Fruit fly (Drosophila melanogaster): Measurements from ENCODE around the gene CG17726.

CG17726 gene

dm6 chr3R:11226496-11226895 is at the start of gene CG17726 (continued):
- TF ChIP-seq CG32772 (GFP tag; IDR thresholded peaks at IDR 0.05), result peak; percentile 98
- TF ChIP-seq CG11695 (GFP tag; IDR thresholded peaks at IDR 0.05), result peak; percentile 98
- peak; percentile 92 for TF ChIP-seq C15 (GFP tag; IDR thresholded peaks at IDR 0.05)
- peak; percentile 75; the same call in 1 of the 3 replicates for TF ChIP-seq z (GFP tag; IDR thresholded peaks at IDR 0.05)
- peak; percentile 91 for TF ChIP-seq CG3281 (GFP tag; optimal IDR thresholded peaks at IDR 0.05)
- TF ChIP-seq CG17802 (tag; optimal IDR thresholded peaks at IDR 0.05), result peak; percentile 69
- peak; percentile 99 for TF ChIP-seq stc (GFP tag; IDR thresholded peaks at IDR 0.05)
- peak; percentile 82 for TF ChIP-seq NK7.1 (GFP tag; optimal IDR thresholded peaks at IDR 0.05)
- TF ChIP-seq Eip74EF (GFP tag; optimal IDR thresholded peaks at IDR 0.05), result peak in 1 of 2 experiments; percentile 97
- peak; percentile 97 for TF ChIP-seq H15 (GFP tag; IDR thresholded peaks at IDR 0.05)
- peak; percentile 98 for TF ChIP-seq CG15269 (tag; optimal IDR thresholded peaks at IDR 0.05)
- peak; percentile 98 for TF ChIP-seq CG4730 (GFP tag; IDR thresholded peaks at IDR 0.05)
- no peak for TF ChIP-seq Vsx1 (GFP tag; optimal IDR thresholded peaks at IDR 0.05)
- TF ChIP-seq CG18764 (GFP tag; optimal IDR thresholded peaks at IDR 0.05), result peak; percentile 89
- TF ChIP-seq CG34224 (GFP tag; IDR thresholded peaks at IDR 0.05; ENCODE audit: partially characterized antibody), result no peak
- TF ChIP-seq ind (GFP tag; optimal IDR thresholded peaks at IDR 0.05), result peak; percentile 96
- peak; percentile 97 for TF ChIP-seq dmrt99B (tag; optimal IDR thresholded peaks at IDR 0.05)
- peak; percentile 89 for TF ChIP-seq aop (GFP tag; IDR thresholded peaks at IDR 0.05)
- TF ChIP-seq Hr51 (GFP tag; optimal IDR thresholded peaks at IDR 0.05), result peak; percentile 91 to 98
- TF ChIP-seq CrebB (tag; optimal IDR thresholded peaks at IDR 0.05), result peak; percentile 96
- peak; percentile 19 for TF ChIP-seq Dp (GFP tag; optimal IDR thresholded peaks at IDR 0.05)
- TF ChIP-seq jigr1 (GFP tag; IDR thresholded peaks at IDR 0.05), result peak; percentile 88
- peak in 1 of 2 experiments; percentile 60 for TF ChIP-seq insv (GFP tag; optimal IDR thresholded peaks at IDR 0.05)
- TF ChIP-seq BtbVII (GFP tag; optimal IDR thresholded peaks at IDR 0.05), result peak; percentile 94
- peak; percentile 84 for TF ChIP-seq Adf1 (GFP tag; IDR thresholded peaks at IDR 0.05)
- peak; percentile 62 for TF ChIP-seq HmgD (GFP tag; optimal IDR thresholded peaks at IDR 0.05)
- peak; percentile 96 for TF ChIP-seq phol (tag; optimal IDR thresholded peaks at IDR 0.05)
- no peak for TF ChIP-seq bbx (GFP tag; IDR thresholded peaks at IDR 0.05; ENCODE audit: partially characterized antibody)
- no peak for TF ChIP-seq Opbp (GFP tag; IDR thresholded peaks at IDR 0.05; ENCODE audit: partially characterized antibody)
- peak; percentile 89 for TF ChIP-seq Mes4 (GFP tag; optimal IDR thresholded peaks at IDR 0.05)
- peak; percentile 98 for TF ChIP-seq CG32532 (GFP tag; IDR thresholded peaks at IDR 0.05)
- peak; percentile 98 for TF ChIP-seq CG8388 (GFP tag; optimal IDR thresholded peaks at IDR 0.05)
- peak; percentile 86 for TF ChIP-seq pnt (GFP tag; optimal IDR thresholded peaks at IDR 0.05)
- peak; percentile 88 for TF ChIP-seq pum (GFP tag; optimal IDR thresholded peaks at IDR 0.05)
- TF ChIP-seq CG30020 (tag; optimal IDR thresholded peaks at IDR 0.05), result peak; percentile 87
- TF ChIP-seq pfk (GFP tag; optimal IDR thresholded peaks at IDR 0.05), result no peak
- peak; percentile 97 for TF ChIP-seq sisA (GFP tag; IDR thresholded peaks at IDR 0.05)
- TF ChIP-seq trh (GFP tag; optimal IDR thresholded peaks at IDR 0.05), result peak; percentile 91
- TF ChIP-seq CG5245 (GFP tag; optimal IDR thresholded peaks at IDR 0.05), result peak; percentile 84
- peak; percentile 97 for TF ChIP-seq fd3F (GFP tag; optimal IDR thresholded peaks at IDR 0.05)
- peak; percentile 57 for TF ChIP-seq btn (GFP tag; optimal IDR thresholded peaks at IDR 0.05)
- peak; percentile 99 for TF ChIP-seq sens (GFP tag)
- TF ChIP-seq ttk (GFP tag; IDR thresholded peaks at IDR 0.05), result peak; percentile 98
- peak; percentile 94 for TF ChIP-seq Blimp-1 (GFP tag; optimal IDR thresholded peaks at IDR 0.05)
- TF ChIP-seq kah (GFP tag; optimal IDR thresholded peaks at IDR 0.05), result peak; percentile 85
- TF ChIP-seq ranshi (GFP tag; IDR thresholded peaks at IDR 0.05), result peak; percentile 98
- peak; percentile 96 for TF ChIP-seq CG18476 (GFP tag; optimal IDR thresholded peaks at IDR 0.05)
- TF ChIP-seq CG16863 (GFP tag; optimal IDR thresholded peaks at IDR 0.05), result peak; percentile 90
- peak; percentile 95 for TF ChIP-seq CG12942 (GFP tag; optimal IDR thresholded peaks at IDR 0.05)
- peak; percentile 97 for TF ChIP-seq grau (tag; optimal IDR thresholded peaks at IDR 0.05)

All from whole organism, embryonic.